Worm (Caenorhabditis elegans): ENCODE measurements around the gene K08D10.11.

DNA sequence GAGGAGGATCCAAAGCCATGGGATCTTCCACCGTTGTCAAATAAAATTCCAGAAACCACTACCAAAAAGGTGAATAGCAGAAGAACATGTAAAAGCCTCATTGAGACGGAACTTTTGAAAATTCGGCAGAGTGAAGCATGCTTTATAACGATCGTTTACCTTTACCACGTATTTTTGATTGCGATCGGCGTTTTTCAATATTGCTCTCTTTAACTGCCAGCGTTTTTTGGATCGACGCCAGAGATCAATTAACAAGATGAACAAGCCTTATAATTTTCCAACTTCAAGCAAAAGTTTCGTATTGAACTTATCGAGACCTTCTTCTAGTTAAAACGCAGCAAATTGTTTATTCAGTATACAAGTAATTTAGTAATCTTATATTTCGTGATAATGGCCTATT, 47.0 kb downstream of the K08D10.11 start, which contains the start of gene F49F1.10:
- TF ChIP-seq ama-1 (optimal IDR thresholded peaks at IDR 0.05): no peak
- no peak for TF ChIP-seq ets-7 (tag; optimal IDR thresholded peaks at IDR 0.05)
- no peak for TF ChIP-seq tbx-37 (GFP tag; conservative IDR thresholded peaks at IDR 0.05)
- TF ChIP-seq F13C5.2 (tag; optimal IDR thresholded peaks at IDR 0.05): no peak
- no peak for TF ChIP-seq tra-4 (tag; optimal IDR thresholded peaks at IDR 0.05)
- no peak for TF ChIP-seq B0310.2 (tag; optimal IDR thresholded peaks at IDR 0.05)
- no peak for TF ChIP-seq flt-1 (GFP tag; IDR thresholded peaks at IDR 0.05)
- TF ChIP-seq aly-1 (tag; optimal IDR thresholded peaks at IDR 0.05): no peak
- no peak for TF ChIP-seq scrt-1 (GFP tag; IDR thresholded peaks at IDR 0.05)
